Worm (Caenorhabditis elegans): ENCODE data around the gene srg-2.
A peak's percentile ranks its signal among the peaks of the same experiment; 100 is the strongest.

Gene srg-2

ce11 chrIII:6280070-6280596 is 20.1 kb upstream of the srg-2 start, which contains the start of gene hmg-1.2 (continued):
- TF ChIP-seq nhr-6 (tag; optimal IDR thresholded peaks at IDR 0.05) (peak; percentile 87), mdl-1 (tag; optimal IDR thresholded peaks at IDR 0.05) (peak; percentile 54 to 75), egl-27 (tag; optimal IDR thresholded peaks at IDR 0.05) (peak; percentile 88), nhr-11 (tag; optimal IDR thresholded peaks at IDR 0.05) (no peak)

- TF ChIP-seq nhr-77 (tag; optimal IDR thresholded peaks at IDR 0.05): no peak
- no peak for TF ChIP-seq sma-3 (GFP tag; optimal IDR thresholded peaks at IDR 0.05)
- no peak for TF ChIP-seq dmd-4 (tag; optimal IDR thresholded peaks at IDR 0.05)
- peak; percentile 3 for TF ChIP-seq sma-9 (GFP tag; optimal IDR thresholded peaks at IDR 0.05)
- no peak for TF ChIP-seq sma-9 (tag; optimal IDR thresholded peaks at IDR 0.05)
- no peak for TF ChIP-seq nhr-11 (tag; optimal IDR thresholded peaks at IDR 0.05)
Observed at ce11 chrIII:6279453-6279852, 19.4 kb upstream of the srg-2 start.

- TF ChIP-seq ztf-11 (tag; optimal IDR thresholded peaks at IDR 0.05) (no peak), ceh-16 (tag; optimal IDR thresholded peaks at IDR 0.05) (no peak), nhr-6 (tag; optimal IDR thresholded peaks at IDR 0.05) (no peak), Y55F3AM.14 (GFP tag; optimal IDR thresholded peaks at IDR 0.05) (no peak), nhr-237 (tag; optimal IDR thresholded peaks at IDR 0.05) (no peak), nhr-10 (tag; optimal IDR thresholded peaks at IDR 0.05) (no peak), sma-3 (GFP tag; optimal IDR thresholded peaks at IDR 0.05) (peak; percentile 30), snpc-4 (tag; optimal IDR thresholded peaks at IDR 0.05) (peak; percentile 25), R02D3.7 (tag; optimal IDR thresholded peaks at IDR 0.05) (peak; percentile 2), nhr-12 (tag; optimal IDR thresholded peaks at IDR 0.05) (no peak), unc-55 (GFP tag; optimal IDR thresholded peaks at IDR 0.05) (peak; percentile 74), ZK546.5 (tag; optimal IDR thresholded peaks at IDR 0.05) (no peak), sma-9 (GFP tag; optimal IDR thresholded peaks at IDR 0.05) (peak; percentile 91), sma-9 (tag; optimal IDR thresholded peaks at IDR 0.05) (no peak), F13H6.1 (tag; optimal IDR thresholded peaks at IDR 0.05) (peak; percentile 70), aly-2 (tag; optimal IDR thresholded peaks at IDR 0.05) (no peak), egl-27 (tag; optimal IDR thresholded peaks at IDR 0.05) (peak; percentile 55), unc-62 (GFP tag; optimal IDR thresholded peaks at IDR 0.05) (no peak), ceh-82 (tag; optimal IDR thresholded peaks at IDR 0.05) (no peak), nhr-77 (tag; optimal IDR thresholded peaks at IDR 0.05) (no peak), alr-1 (tag; optimal IDR thresholded peaks at IDR 0.05) (no peak), sem-4 (tag; optimal IDR thresholded peaks at IDR 0.05) (peak; percentile 80), lin-13 (GFP tag; optimal IDR thresholded peaks at IDR 0.05) (peak; percentile 49), mdl-1 (tag; optimal IDR thresholded peaks at IDR 0.05) (peak; percentile 85 to 90), nhr-11 (tag; optimal IDR thresholded peaks at IDR 0.05) (no peak), fos-1 (tag; optimal IDR thresholded peaks at IDR 0.05) (peak; percentile 54), lsy-2 (tag; optimal IDR thresholded peaks at IDR 0.05) (peak in 1 of 2 experiments; percentile 80), nhr-23 (tag; optimal IDR thresholded peaks at IDR 0.05) (no peak), ztf-1 (GFP tag; conservative IDR thresholded peaks at IDR 0.05) (no peak), ztf-4 (tag; optimal IDR thresholded peaks at IDR 0.05) (no peak), lin-39 (tag; optimal IDR thresholded peaks at IDR 0.05) (no peak), unc-39 (tag; optimal IDR thresholded peaks at IDR 0.05) (no peak), nhr-129 (tag; optimal IDR thresholded peaks at IDR 0.05) (peak; percentile 57), crh-2 (tag; optimal IDR thresholded peaks at IDR 0.05) (peak; percentile 66), elt-3 (tag; optimal IDR thresholded peaks at IDR 0.05) (no peak), mbf-1 (tag; optimal IDR thresholded peaks at IDR 0.05) (no peak), C34F6.9 (tag; optimal IDR thresholded peaks at IDR 0.05) (peak; percentile 87), mab-5 (tag; optimal IDR thresholded peaks at IDR 0.05) (peak; percentile 61), blmp-1 (tag; optimal IDR thresholded peaks at IDR 0.05; ENCODE audit: insufficient read depth) (no peak), nhr-25 (tag; optimal IDR thresholded peaks at IDR 0.05) (no peak), elt-1 (tag; optimal IDR thresholded peaks at IDR 0.05) (no peak), gmeb-1 (tag; optimal IDR thresholded peaks at IDR 0.05) (peak; percentile 63), peb-1 (tag; optimal IDR thresholded peaks at IDR 0.05) (no peak), dmd-4 (tag; optimal IDR thresholded peaks at IDR 0.05) (no peak), lin-11 (tag; optimal IDR thresholded peaks at IDR 0.05) (no peak), zag-1 (tag; optimal IDR thresholded peaks at IDR 0.05) (no peak), skn-1 (tag; optimal IDR thresholded peaks at IDR 0.05) (no peak), nhr-21 (tag; optimal IDR thresholded peaks at IDR 0.05) (no peak), ama-1 (optimal IDR thresholded peaks at IDR 0.05) (no peak)
Observed at ce11 chrIII:6278301-6278827, 18.3 kb upstream of the srg-2 start, which contains the start of gene C18F10.7. Gene C18F10.7 (minus strand): TSS chrIII:6278351.

All from whole organism, L2 larva.